Worm (Caenorhabditis elegans): ENCODE results near the gene C01B10.3.

The C01B10.3 gene

DNA sequence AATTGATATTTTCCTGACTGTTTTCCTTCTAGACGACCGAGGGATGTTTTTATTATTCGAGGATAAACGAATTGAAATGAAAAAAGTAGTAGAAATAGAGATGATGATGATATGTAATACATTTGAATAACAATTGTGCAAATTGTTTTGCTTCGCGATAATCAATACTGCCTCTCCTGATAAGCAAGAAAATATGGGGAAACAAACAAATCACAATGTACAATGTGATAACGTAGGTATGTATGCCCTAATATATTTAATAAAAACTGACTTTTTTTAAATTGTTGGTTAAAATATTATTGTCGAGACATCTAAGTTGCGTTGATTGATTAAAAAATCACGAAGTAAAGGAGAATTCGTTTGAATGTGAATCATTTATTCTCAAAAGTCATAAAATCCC lies 6.6 kb upstream of the C01B10.3 start, which contains the start of gene cest-5.2:
Gene cest-5.2 (minus strand): TSS at position 128 of the 400 bp plus-strand sequence.
- TF ChIP-seq zag-1 (tag; optimal IDR thresholded peaks at IDR 0.05) (no peak), fos-1 (tag; optimal IDR thresholded peaks at IDR 0.05) (peak; percentile 25)

DNA sequence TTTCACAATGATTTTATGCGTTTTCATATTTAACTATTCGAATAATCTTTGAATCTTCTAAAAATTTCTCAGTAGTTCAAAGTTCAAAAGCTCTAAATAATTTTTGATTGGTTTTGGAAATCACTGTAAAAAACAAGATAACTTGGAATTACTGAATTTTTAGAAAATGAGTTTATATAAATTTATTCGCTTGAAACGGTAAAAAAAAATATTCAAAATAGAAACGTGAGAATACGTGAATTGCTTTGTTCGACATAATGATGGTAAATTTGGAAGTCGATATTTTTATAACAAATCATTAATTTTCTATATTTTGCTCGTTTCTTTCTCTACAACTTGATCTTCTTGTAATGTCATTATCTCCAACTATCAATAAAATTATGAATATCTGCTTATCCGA lies 2.2 kb upstream of the C01B10.3 start, which contains the start of gene C01B10.44:
Gene C01B10.44 (plus strand): TSS at position 301 of the 400 bp plus-strand sequence.
- TF ChIP-seq elt-3 (tag; optimal IDR thresholded peaks at IDR 0.05) (no peak), unc-62 (GFP tag; optimal IDR thresholded peaks at IDR 0.05) (no peak), lin-13 (GFP tag; optimal IDR thresholded peaks at IDR 0.05) (no peak), skn-1 (tag; optimal IDR thresholded peaks at IDR 0.05) (no peak), blmp-1 (tag; optimal IDR thresholded peaks at IDR 0.05; ENCODE audit: insufficient read depth) (no peak), lsy-2 (tag; optimal IDR thresholded peaks at IDR 0.05) (no peak), elt-1 (tag; optimal IDR thresholded peaks at IDR 0.05) (no peak), mbf-1 (tag; optimal IDR thresholded peaks at IDR 0.05) (no peak), nhr-25 (tag; optimal IDR thresholded peaks at IDR 0.05) (no peak), ceh-16 (tag; optimal IDR thresholded peaks at IDR 0.05) (no peak)

DNA sequence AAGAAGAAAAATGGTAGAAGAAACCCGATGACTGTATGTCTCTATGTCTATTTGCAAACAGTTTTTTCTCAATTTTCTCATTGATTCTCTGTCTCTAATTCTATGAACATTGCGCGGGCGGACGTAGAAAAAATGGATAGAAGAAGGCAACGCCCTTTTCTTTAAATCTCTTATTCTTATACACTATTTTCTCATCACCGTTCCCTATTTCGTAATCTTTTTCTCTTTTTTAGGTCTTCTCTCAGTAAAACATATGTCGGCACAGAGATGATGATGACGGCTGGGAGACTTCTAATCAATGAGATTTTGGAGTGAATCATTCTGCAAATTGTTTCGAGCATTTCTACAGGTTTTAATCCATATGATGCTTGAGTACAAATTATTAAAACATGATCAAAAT lies 990 bp upstream of the C01B10.3 start:
- peak; percentile 22 for TF ChIP-seq nhr-21 (tag; optimal IDR thresholded peaks at IDR 0.05)
- peak; percentile 11 for TF ChIP-seq blmp-1 (tag; optimal IDR thresholded peaks at IDR 0.05; ENCODE audit: insufficient read depth)
- TF ChIP-seq C34F6.9 (tag; optimal IDR thresholded peaks at IDR 0.05), result no peak
- peak; percentile 66 for TF ChIP-seq fos-1 (tag; optimal IDR thresholded peaks at IDR 0.05)
- TF ChIP-seq mbf-1 (tag; optimal IDR thresholded peaks at IDR 0.05), result no peak
- peak; percentile 35 for TF ChIP-seq nhr-25 (tag; optimal IDR thresholded peaks at IDR 0.05)
- TF ChIP-seq sma-3 (GFP tag; optimal IDR thresholded peaks at IDR 0.05), result peak; percentile 52
- peak; percentile 41 for TF ChIP-seq gmeb-1 (tag; optimal IDR thresholded peaks at IDR 0.05)

DNA sequence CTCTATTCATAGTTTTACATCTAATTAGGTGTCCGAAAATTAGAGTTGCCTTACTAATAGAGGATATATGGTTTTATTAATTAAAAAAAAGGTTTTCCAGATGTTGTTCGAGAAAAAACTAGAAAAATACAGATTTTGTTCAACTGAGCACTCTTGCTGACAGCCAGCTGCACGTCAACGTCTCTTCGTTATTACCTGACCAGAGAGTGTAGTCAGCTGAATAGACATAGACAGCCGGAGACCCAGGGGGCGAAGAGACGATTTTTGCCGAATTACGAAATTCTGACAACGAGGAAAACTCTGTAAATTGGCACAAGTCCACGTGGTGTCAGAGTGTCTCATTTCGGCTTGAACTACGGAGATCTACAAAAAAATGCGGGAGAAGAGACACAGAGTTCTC lies 2.5 kb downstream of the C01B10.3 start:
- TF ChIP-seq elt-3 (tag; optimal IDR thresholded peaks at IDR 0.05) (no peak), alr-1 (tag; optimal IDR thresholded peaks at IDR 0.05) (no peak), ztf-4 (tag; optimal IDR thresholded peaks at IDR 0.05) (no peak), zag-1 (tag; optimal IDR thresholded peaks at IDR 0.05) (no peak), lin-11 (tag; optimal IDR thresholded peaks at IDR 0.05) (no peak), sma-3 (GFP tag; optimal IDR thresholded peaks at IDR 0.05) (no peak), nhr-25 (tag; optimal IDR thresholded peaks at IDR 0.05) (no peak), unc-39 (tag; optimal IDR thresholded peaks at IDR 0.05) (no peak), crh-2 (tag; optimal IDR thresholded peaks at IDR 0.05) (peak; percentile 22), lin-13 (GFP tag; optimal IDR thresholded peaks at IDR 0.05) (no peak), blmp-1 (tag; optimal IDR thresholded peaks at IDR 0.05; ENCODE audit: insufficient read depth) (no peak), sma-9 (GFP tag; optimal IDR thresholded peaks at IDR 0.05) (no peak), sma-9 (tag; optimal IDR thresholded peaks at IDR 0.05) (no peak), C34F6.9 (tag; optimal IDR thresholded peaks at IDR 0.05) (no peak), elt-1 (tag; optimal IDR thresholded peaks at IDR 0.05) (no peak), peb-1 (tag; optimal IDR thresholded peaks at IDR 0.05) (no peak), R02D3.7 (tag; optimal IDR thresholded peaks at IDR 0.05) (no peak), snpc-4 (tag; optimal IDR thresholded peaks at IDR 0.05) (no peak), lin-39 (tag; optimal IDR thresholded peaks at IDR 0.05) (no peak), ztf-1 (GFP tag; conservative IDR thresholded peaks at IDR 0.05) (no peak), unc-55 (GFP tag; optimal IDR thresholded peaks at IDR 0.05) (peak; percentile 38), dmd-4 (tag; optimal IDR thresholded peaks at IDR 0.05) (no peak), ZK546.5 (tag; optimal IDR thresholded peaks at IDR 0.05) (no peak), ceh-82 (tag; optimal IDR thresholded peaks at IDR 0.05) (no peak), gmeb-1 (tag; optimal IDR thresholded peaks at IDR 0.05) (peak; percentile 11), nhr-129 (tag; optimal IDR thresholded peaks at IDR 0.05) (peak; percentile 52), ama-1 (optimal IDR thresholded peaks at IDR 0.05) (no peak), nhr-21 (tag; optimal IDR thresholded peaks at IDR 0.05) (no peak), nhr-23 (tag; optimal IDR thresholded peaks at IDR 0.05) (no peak), ztf-11 (tag; optimal IDR thresholded peaks at IDR 0.05) (no peak), F13H6.1 (tag; optimal IDR thresholded peaks at IDR 0.05) (no peak), mbf-1 (tag; optimal IDR thresholded peaks at IDR 0.05) (no peak), mab-5 (tag; optimal IDR thresholded peaks at IDR 0.05) (no peak), nhr-237 (tag; optimal IDR thresholded peaks at IDR 0.05) (no peak), nhr-10 (tag; optimal IDR thresholded peaks at IDR 0.05) (no peak), fos-1 (tag; optimal IDR thresholded peaks at IDR 0.05) (peak; percentile 22), nhr-12 (tag; optimal IDR thresholded peaks at IDR 0.05) (no peak), nhr-6 (tag; optimal IDR thresholded peaks at IDR 0.05) (no peak), lsy-2 (tag; optimal IDR thresholded peaks at IDR 0.05) (peak in 1 of 2 experiments; percentile 18), Y55F3AM.14 (GFP tag; optimal IDR thresholded peaks at IDR 0.05) (no peak), mdl-1 (tag; optimal IDR thresholded peaks at IDR 0.05) (no peak), nhr-11 (tag; optimal IDR thresholded peaks at IDR 0.05) (no peak), nhr-77 (tag; optimal IDR thresholded peaks at IDR 0.05) (no peak)

Measured in whole organism, L2 larva.